Worm (Caenorhabditis elegans) whole organism, late embryonic: ENCODE measurements around the gene C26D10.6.

Experiments
- C38D4.7 ChIP-seq: fragments of 200-800 bp; sonication (Bioruptor generic); optimal IDR thresholded peaks from 2 replicates; lab custom pipeline; 2018; ENCODE audit warnings: mild to moderate bottlenecking, missing genetic modification characterization, moderate library complexity, missing compliant biosample characterization
- K02D7.2 ChIP-seq: sonication (generic microtip); optimal IDR thresholded peaks from 2 replicates; lab custom pipeline; 2017; ENCODE audit warnings: mild to moderate bottlenecking, missing genetic modification characterization, missing compliant biosample characterization
- K09A11.1 ChIP-seq: sonication (generic microtip); optimal IDR thresholded peaks from 2 replicates; lab custom pipeline; 2017; ENCODE audit warnings: antibody characterized with exemption, mild to moderate bottlenecking, missing genetic modification characterization, missing compliant biosample characterization; ENCODE audit not compliant: insufficient read depth
- T23F11.4 ChIP-seq: fragments of 200-800 bp; sonication (Bioruptor generic); optimal IDR thresholded peaks from 2 replicates; lab custom pipeline; 2018; ENCODE audit warnings: mild to moderate bottlenecking, missing genetic modification characterization, missing compliant biosample characterization
- ahr-1 ChIP-seq: sonication (generic microtip); optimal IDR thresholded peaks from 2 replicates; lab custom pipeline; 2016; ENCODE audit warnings: missing genetic modification characterization, missing compliant biosample characterization
- ama-1 ChIP-seq: fragments of 150-350 bp; optimal IDR thresholded peaks from 2 replicates; lab custom pipeline; 2014
- ceh-14 ChIP-seq: sonication (generic microtip); optimal IDR thresholded peaks from 2 replicates; lab custom pipeline; 2016; ENCODE audit warnings: missing genotype, missing genetic modification characterization, missing compliant biosample characterization
- ceh-18 ChIP-seq: sonication (generic microtip); optimal IDR thresholded peaks from 2 replicates; lab custom pipeline; 2016; ENCODE audit warnings: missing genetic modification characterization, missing compliant biosample characterization
- ceh-2 ChIP-seq: sonication (generic microtip); optimal IDR thresholded peaks from 2 replicates; lab custom pipeline; 2016; ENCODE audit warnings: missing genotype, missing genetic modification characterization, missing compliant biosample characterization
- ceh-22 ChIP-seq: sonication (generic microtip); optimal IDR thresholded peaks from 2 replicates; lab custom pipeline; 2017; ENCODE audit warnings: missing biosample characterization, missing genetic modification characterization
- ceh-24 ChIP-seq: sonication (generic microtip); optimal IDR thresholded peaks from 2 replicates; lab custom pipeline; 2016; ENCODE audit warnings: mild to moderate bottlenecking, missing genetic modification characterization, missing compliant biosample characterization
- ceh-30 ChIP-seq: fragments of 150-350 bp; optimal IDR thresholded peaks from 2 replicates; lab custom pipeline; 2014; ENCODE audit warnings: missing biosample characterization, missing genetic modification characterization
- ceh-34 ChIP-seq: sonication (generic microtip); optimal IDR thresholded peaks from 2 replicates; lab custom pipeline; 2016; ENCODE audit warnings: mild to moderate bottlenecking, missing genetic modification characterization, missing compliant biosample characterization
- ceh-48 ChIP-seq: sonication (generic microtip); optimal IDR thresholded peaks from 2 replicates; lab custom pipeline; 2016; ENCODE audit warnings: missing genetic modification characterization, inconsistent platforms, missing compliant biosample characterization
- ceh-6 ChIP-seq: fragments of 200-800 bp; sonication (Bioruptor generic); optimal IDR thresholded peaks from 2 replicates; lab custom pipeline; 2018; ENCODE audit warnings: mild to moderate bottlenecking, missing genetic modification characterization, missing compliant biosample characterization
- ceh-9 ChIP-seq: sonication (generic microtip); optimal IDR thresholded peaks from 2 replicates; lab custom pipeline; 2016; ENCODE audit warnings: mild to moderate bottlenecking, missing genetic modification characterization, inconsistent platforms, missing compliant biosample characterization
- che-1 ChIP-seq: sonication (generic microtip); optimal IDR thresholded peaks from 2 replicates; lab custom pipeline; 2016; ENCODE audit warnings: mild to moderate bottlenecking, missing genetic modification characterization, missing compliant biosample characterization
- dmd-4 ChIP-seq: sonication (generic microtip); optimal IDR thresholded peaks from 2 replicates; lab custom pipeline; 2016; ENCODE audit warnings: borderline replicate concordance, missing genetic modification characterization, missing compliant biosample characterization
- elt-4 ChIP-seq: sonication (generic microtip); optimal IDR thresholded peaks from 2 replicates; lab custom pipeline; 2016; ENCODE audit warnings: missing genetic modification characterization, missing compliant biosample characterization
- ets-4 ChIP-seq: sonication (generic microtip); optimal IDR thresholded peaks from 2 replicates; lab custom pipeline; 2016; ENCODE audit warnings: missing genetic modification characterization, missing compliant biosample characterization
- eyg-1 ChIP-seq: sonication (generic microtip); optimal IDR thresholded peaks from 2 replicates; lab custom pipeline; 2016; ENCODE audit warnings: missing genotype, missing genetic modification characterization, missing compliant biosample characterization
- fkh-10 ChIP-seq: fragments of 150-350 bp; optimal IDR thresholded peaks from 2 replicates; lab custom pipeline; 2014; ENCODE audit warnings: missing biosample characterization, missing genetic modification reagents, missing genetic modification characterization
- fkh-6 ChIP-seq: sonication (generic microtip); optimal IDR thresholded peaks from 2 replicates; lab custom pipeline; 2016; ENCODE audit warnings: missing genetic modification characterization, missing compliant biosample characterization
- gmeb-2 ChIP-seq: sonication (generic microtip); optimal IDR thresholded peaks from 2 replicates; lab custom pipeline; 2016; ENCODE audit warnings: missing genetic modification characterization, inconsistent platforms, missing compliant biosample characterization
- hlh-30 ChIP-seq: sonication (generic microtip); optimal IDR thresholded peaks from 2 replicates; lab custom pipeline; 2017; ENCODE audit warnings: antibody characterized with exemption, missing genetic modification characterization, missing compliant biosample characterization; ENCODE audit not compliant: insufficient read depth
- hlh-6 ChIP-seq: sonication (generic microtip); optimal IDR thresholded peaks from 2 replicates; lab custom pipeline; 2016; ENCODE audit warnings: missing genotype, missing genetic modification characterization, missing compliant biosample characterization
- hlh-8 ChIP-seq: sonication (generic microtip); optimal IDR thresholded peaks from 2 replicates; lab custom pipeline; 2016; ENCODE audit warnings: missing genotype, missing genetic modification characterization, missing compliant biosample characterization
- madf-2 ChIP-seq: sonication (generic microtip); optimal IDR thresholded peaks from 2 replicates; lab custom pipeline; 2017; ENCODE audit warnings: missing genetic modification characterization, missing compliant biosample characterization
- mec-3 ChIP-seq: sonication (generic microtip); optimal IDR thresholded peaks from 2 replicates; lab custom pipeline; 2016; ENCODE audit warnings: borderline replicate concordance, missing genetic modification characterization, missing compliant biosample characterization
- nfya-1 ChIP-seq: sonication (generic microtip); optimal IDR thresholded peaks from 2 replicates; lab custom pipeline; 2017; ENCODE audit warnings: missing genetic modification characterization, mild to moderate bottlenecking, missing compliant biosample characterization, antibody characterized with exemption, moderate library complexity
- odd-2 ChIP-seq: sonication (generic microtip); optimal IDR thresholded peaks from 2 replicates; lab custom pipeline; 2017; ENCODE audit warnings: antibody characterized with exemption, mild to moderate bottlenecking, missing genetic modification characterization, missing compliant biosample characterization
- pat-9 ChIP-seq: fragments of 200-800 bp; sonication (Bioruptor generic); optimal IDR thresholded peaks from 2 replicates; lab custom pipeline; 2018; ENCODE audit warnings: mild to moderate bottlenecking, missing genetic modification characterization, moderate library complexity, missing compliant biosample characterization
- pax-1 ChIP-seq: fragments of 150-350 bp; optimal IDR thresholded peaks from 2 replicates; lab custom pipeline; 2014; ENCODE audit warnings: missing biosample characterization, missing genetic modification characterization
- pqm-1 ChIP-seq: sonication (generic microtip); optimal IDR thresholded peaks from 2 replicates; lab custom pipeline; 2016; ENCODE audit warnings: missing genetic modification characterization, missing compliant biosample characterization
- pros-1 ChIP-seq: fragments of 150-350 bp; optimal IDR thresholded peaks from 2 replicates; lab custom pipeline; 2014; ENCODE audit warnings: missing biosample characterization, missing genetic modification reagents, missing genetic modification characterization
- ref-2 ChIP-seq: sonication (generic microtip); optimal IDR thresholded peaks from 2 replicates; lab custom pipeline; 2016; ENCODE audit warnings: missing genetic modification characterization, missing compliant biosample characterization
- sdc-2 ChIP-seq: sonication (generic microtip); optimal IDR thresholded peaks from 2 replicates; lab custom pipeline; 2016; ENCODE audit warnings: missing genotype, missing genetic modification characterization, missing compliant biosample characterization
- sox-2 ChIP-seq: fragments of 200-800 bp; sonication (Bioruptor generic); IDR thresholded peaks from 2 replicates; pipeline ENCODE4 v1.3.6; 2022; ENCODE audit warnings: missing genetic modification reagents, missing genetic modification characterization, missing compliant biosample characterization
- sox-4 ChIP-seq: sonication (generic microtip); optimal IDR thresholded peaks from 2 replicates; lab custom pipeline; 2017; ENCODE audit warnings: mild to moderate bottlenecking, missing genetic modification characterization, inconsistent platforms, missing compliant biosample characterization
- tbx-2 ChIP-seq: sonication (generic microtip); optimal IDR thresholded peaks from 2 replicates; lab custom pipeline; 2016; ENCODE audit warnings: missing genetic modification characterization, missing compliant biosample characterization
- unc-42 ChIP-seq: sonication (generic microtip); optimal IDR thresholded peaks from 2 replicates; lab custom pipeline; 2016; ENCODE audit warnings: missing genotype, missing genetic modification characterization, missing compliant biosample characterization
- unc-55 ChIP-seq: sonication (generic microtip); optimal IDR thresholded peaks from 2 replicates; lab custom pipeline; 2017; ENCODE audit warnings: missing biosample characterization, missing genetic modification reagents, missing genetic modification characterization

C26D10.6 gene

DNA sequence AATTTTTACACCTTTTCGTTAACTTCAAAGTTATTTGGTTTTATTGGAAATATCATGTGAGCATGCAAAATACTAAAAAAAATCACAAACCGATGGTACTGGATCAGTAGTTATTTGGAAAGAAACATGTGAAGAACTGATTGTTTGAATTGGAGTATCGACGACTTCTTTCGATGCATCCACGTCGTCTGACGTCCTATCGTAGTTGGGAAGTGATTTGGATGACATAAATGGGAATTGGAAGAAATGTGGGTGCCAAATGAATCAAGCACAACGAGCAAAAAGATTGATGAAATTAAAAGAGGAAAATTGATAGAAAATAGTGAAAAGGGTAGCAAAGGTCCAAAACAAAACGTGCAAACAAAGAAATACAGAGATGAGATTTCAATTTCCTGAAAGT lies 33.3 kb downstream of the C26D10.6 start, which contains the start of gene shw-1:
Gene shw-1, minus strand, starts transcription at position 228 of the 400 bp plus-strand sequence.
- TF ChIP-seq tbx-2 (tag; lab: Kevin White, UChicago), result no peak
- no peak for TF ChIP-seq ceh-18 (tag; lab: Kevin White, UChicago)
- TF ChIP-seq ama-1 (lab: Kevin White, UChicago), result no peak
- no peak for TF ChIP-seq gmeb-2 (tag; lab: Kevin White, UChicago)
- TF ChIP-seq sdc-2 (tag; lab: Kevin White, UChicago), result no peak
- no peak for TF ChIP-seq unc-55 (GFP tag; lab: Kevin White, UChicago)
- TF ChIP-seq pat-9 (tag; lab: Kevin White, UChicago), result no peak

DNA sequence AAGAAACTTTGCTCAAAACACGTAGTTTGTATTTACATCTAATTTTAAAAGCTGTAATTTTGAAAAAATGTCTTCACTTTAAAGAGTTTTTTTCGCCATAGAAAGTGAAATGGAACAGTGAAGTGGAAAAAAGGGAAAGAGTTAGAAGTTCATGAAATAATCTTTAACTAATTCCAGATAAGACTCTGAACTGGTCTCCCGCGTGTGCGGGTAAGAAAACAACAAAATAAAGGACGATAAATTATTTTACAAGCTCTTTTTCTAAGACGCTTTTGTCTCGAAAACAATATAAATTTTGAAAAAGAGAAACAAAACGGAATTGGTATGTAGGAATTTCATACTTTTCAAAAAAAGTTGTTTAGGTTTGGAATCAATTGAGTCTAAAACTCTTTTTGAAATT lies 37.8 kb downstream of the C26D10.6 start:
- TF ChIP-seq K09A11.1 (tag; lab: Kevin White, UChicago) (no peak), fkh-6 (tag; lab: Kevin White, UChicago) (no peak), ceh-6 (GFP tag; lab: Kevin White, UChicago) (no peak), ceh-22 (no peak), sox-2 (GFP tag; lab: Robert Waterston, UW) (no peak), nfya-1 (tag; lab: Kevin White, UChicago) (no peak), hlh-30 (tag; lab: Kevin White, UChicago) (no peak), ceh-2 (no peak), ceh-24 (tag; lab: Kevin White, UChicago) (no peak), che-1 (tag; lab: Kevin White, UChicago) (no peak), ceh-9 (tag; lab: Kevin White, UChicago) (no peak), ref-2 (tag; lab: Kevin White, UChicago) (no peak), pros-1 (tag; lab: Kevin White, UChicago) (no peak), ceh-14 (tag; lab: Kevin White, UChicago) (no peak), elt-4 (tag; lab: Kevin White, UChicago) (no peak)

DNA sequence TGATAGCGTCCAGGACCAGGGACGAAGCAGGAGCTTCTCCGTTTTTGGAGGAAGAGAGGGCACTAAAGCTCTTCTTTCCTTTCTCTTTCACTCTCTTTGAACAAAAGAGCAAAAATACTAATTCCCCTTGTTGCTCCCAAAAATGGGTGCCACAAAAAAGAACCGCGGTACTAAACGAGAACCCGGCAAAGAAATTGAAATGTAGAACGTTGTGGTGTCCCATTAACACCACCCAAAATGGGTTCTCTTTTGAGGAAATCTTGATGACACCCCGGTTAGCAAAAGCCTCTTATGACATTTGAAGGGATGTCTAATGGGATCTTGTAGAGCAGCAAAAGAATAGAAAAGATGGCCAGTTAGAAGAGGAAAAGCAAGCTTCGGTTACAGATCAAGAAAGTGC lies 39.7 kb downstream of the C26D10.6 start:
- TF ChIP-seq gmeb-2 (tag; lab: Kevin White, UChicago) (no peak), ets-4 (tag; lab: Kevin White, UChicago) (no peak), madf-2 (tag; lab: Kevin White, UChicago) (no peak), mec-3 (tag; lab: Kevin White, UChicago) (no peak), pros-1 (tag; lab: Kevin White, UChicago) (no peak), T23F11.4 (GFP tag; lab: Kevin White, UChicago) (no peak), odd-2 (tag; lab: Kevin White, UChicago) (no peak), pax-1 (tag; lab: Kevin White, UChicago) (no peak), pqm-1 (tag; lab: Kevin White, UChicago) (no peak), ahr-1 (no peak), ceh-24 (tag; lab: Kevin White, UChicago) (no peak)

DNA sequence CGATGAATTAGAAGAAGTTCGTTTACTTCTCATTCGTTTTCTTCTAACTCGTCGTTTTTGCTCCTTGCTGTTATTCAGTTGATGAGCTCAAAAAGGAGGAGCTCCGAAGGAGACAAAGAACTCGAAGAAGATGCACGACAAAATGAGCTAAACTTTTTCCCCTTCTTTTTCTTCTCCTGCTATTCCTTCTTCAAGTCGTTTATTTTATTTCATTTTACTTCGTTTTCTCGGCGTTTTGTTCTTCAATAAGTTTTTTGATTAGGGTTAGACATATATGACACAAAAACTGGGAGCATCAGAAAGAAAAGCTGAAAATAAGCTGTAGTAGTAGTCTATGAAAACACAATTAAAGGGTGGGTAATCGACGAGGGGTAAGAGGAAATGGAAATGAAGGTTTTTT lies 42.5 kb downstream of the C26D10.6 start:
- peak; percentile 46 for TF ChIP-seq unc-42 (tag; lab: Kevin White, UChicago)
- TF ChIP-seq hlh-8 (tag; lab: Kevin White, UChicago), result no peak
- TF ChIP-seq, all 69 proteins: peak for 1

DNA sequence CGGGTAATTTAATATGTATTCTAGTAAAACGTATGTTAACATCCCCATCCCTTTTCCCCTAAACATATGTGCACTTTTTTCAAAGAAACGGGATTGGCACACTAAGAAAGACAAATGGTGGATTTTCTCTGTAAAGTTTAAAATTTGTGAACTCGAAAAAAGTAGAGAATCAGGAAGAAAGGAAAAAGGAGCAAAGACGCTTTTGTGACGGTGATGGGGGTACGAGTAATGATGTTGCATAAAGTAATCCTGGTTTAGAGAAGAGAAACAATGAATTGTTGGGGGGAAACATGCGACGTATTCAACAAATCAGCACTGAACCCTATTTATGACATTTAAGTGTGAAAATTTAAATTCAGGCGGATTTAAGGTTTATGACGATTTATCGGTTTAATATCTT lies 43.0 kb downstream of the C26D10.6 start:
- TF ChIP-seq ceh-30 (tag; lab: Kevin White, UChicago) (no peak), ceh-14 (tag; lab: Kevin White, UChicago) (no peak), hlh-30 (tag; lab: Kevin White, UChicago) (no peak), che-1 (tag; lab: Kevin White, UChicago) (no peak), ceh-48 (no peak), C38D4.7 (no peak), ceh-2 (no peak), K02D7.2 (tag; lab: Kevin White, UChicago) (no peak), dmd-4 (no peak), fkh-10 (GFP tag; lab: Kevin White, UChicago) (no peak), sdc-2 (tag; lab: Kevin White, UChicago) (no peak), sox-2 (GFP tag; lab: Robert Waterston, UW) (no peak), eyg-1 (tag; lab: Kevin White, UChicago) (no peak), sox-4 (tag; lab: Kevin White, UChicago) (no peak), pax-1 (tag; lab: Kevin White, UChicago) (no peak), madf-2 (tag; lab: Kevin White, UChicago) (no peak), odd-2 (tag; lab: Kevin White, UChicago) (no peak), hlh-6 (tag; lab: Kevin White, UChicago) (no peak), gmeb-2 (tag; lab: Kevin White, UChicago) (no peak), ceh-34 (tag; lab: Kevin White, UChicago) (no peak)
- TF ChIP-seq, all 69 proteins: peak for 0
